Worm (Caenorhabditis elegans): ENCODE measurements around the gene F17C8.9.

Gene F17C8.9

ce11 chrIII:4715088-4715487 lies 19.1 kb upstream of the F17C8.9 start, which contains the start of gene him-18:
Gene him-18, minus strand, starts transcription at chrIII:4715188.
- TF ChIP-seq sea-2 (GFP tag; IDR thresholded peaks at IDR 0.05) = no peak
- TF ChIP-seq ekl-4 (GFP tag; IDR thresholded peaks at IDR 0.05) = no peak
- TF ChIP-seq cebp-2 (GFP tag; IDR thresholded peaks at IDR 0.05) = no peak
- no peak for TF ChIP-seq C17E4.6 (GFP tag; IDR thresholded peaks at IDR 0.05)
- TF ChIP-seq sdz-38 (tag; optimal IDR thresholded peaks at IDR 0.05) = no peak

- TF ChIP-seq him-1 (tag; optimal IDR thresholded peaks at IDR 0.05) (no peak), unc-62 (GFP tag; optimal IDR thresholded peaks at IDR 0.05) (no peak), dpl-1 (GFP tag; optimal IDR thresholded peaks at IDR 0.05) (peak; percentile 63), lsl-1 (GFP tag; optimal IDR thresholded peaks at IDR 0.05) (peak; percentile 44), somi-1 (GFP tag; optimal IDR thresholded peaks at IDR 0.05) (no peak), unc-130 (GFP tag; optimal IDR thresholded peaks at IDR 0.05) (no peak), D2030.7 (GFP tag; IDR thresholded peaks at IDR 0.05) (0 out of 2 replicates have a peak, but pooled peaks have one; percentile 12), snpc-1.3 (tag; optimal IDR thresholded peaks at IDR 0.05; ENCODE audit: insufficient read depth) (peak; percentile 9), lin-26 (GFP tag; IDR thresholded peaks at IDR 0.05) (no peak), hmg-1.2 (GFP tag; IDR thresholded peaks at IDR 0.05) (peak; percentile 97), ets-4 (GFP tag; optimal IDR thresholded peaks at IDR 0.05) (no peak), ztf-28 (GFP tag; IDR thresholded peaks at IDR 0.05) (no peak), sea-2 (GFP tag; IDR thresholded peaks at IDR 0.05) (no peak), Y79H2A.3 (GFP tag; conservative IDR thresholded peaks at IDR 0.05) (no peak), F55B11.4 (tag; optimal IDR thresholded peaks at IDR 0.05; ENCODE audit: borderline replicate concordance, insufficient read depth) (no peak), cebp-1 (GFP tag; IDR thresholded peaks at IDR 0.05) (no peak), cebp-1 (tag; optimal IDR thresholded peaks at IDR 0.05) (no peak), attf-6 (GFP tag; IDR thresholded peaks at IDR 0.05) (no peak), lin-54 (GFP tag; optimal IDR thresholded peaks at IDR 0.05) (peak; percentile 90), F37B4.10 (GFP tag; IDR thresholded peaks at IDR 0.05) (no peak), snpc-3.4 (tag; optimal IDR thresholded peaks at IDR 0.05) (peak; percentile 18), ztf-18 (tag; optimal IDR thresholded peaks at IDR 0.05) (peak; percentile 34), rcor-1 (GFP tag; IDR thresholded peaks at IDR 0.05) (no peak), athp-1 (tag; optimal IDR thresholded peaks at IDR 0.05) (no peak), lin-35 (GFP tag; optimal IDR thresholded peaks at IDR 0.05) (peak in 2 of 3 experiments; percentile 42 to 72), zim-3 (tag; optimal IDR thresholded peaks at IDR 0.05) (no peak), B0261.1 (tag; optimal IDR thresholded peaks at IDR 0.05) (no peak), repo-1 (tag; optimal IDR thresholded peaks at IDR 0.05) (no peak), F33H1.4 (GFP tag; IDR thresholded peaks at IDR 0.05) (0 out of 2 replicates have a peak, but pooled peaks have one; percentile 41), lag-1 (GFP tag; IDR thresholded peaks at IDR 0.05) (no peak), efl-1 (GFP tag; optimal IDR thresholded peaks at IDR 0.05) (peak; percentile 58), F23B12.7 (tag; optimal IDR thresholded peaks at IDR 0.05; ENCODE audit: insufficient read depth) (no peak), pbrm-1 (GFP tag; IDR thresholded peaks at IDR 0.05) (no peak), aptf-3 (GFP tag; IDR thresholded peaks at IDR 0.05) (no peak), madf-6 (GFP tag; IDR thresholded peaks at IDR 0.05) (peak; percentile 43; the same call in 1 of the 2 replicates), dox-1 (GFP tag; IDR thresholded peaks at IDR 0.05) (peak; percentile 72), lin-40 (tag; optimal IDR thresholded peaks at IDR 0.05) (no peak), ceh-27 (GFP tag; optimal IDR thresholded peaks at IDR 0.05) (no peak), ceh-40 (GFP tag; IDR thresholded peaks at IDR 0.05) (no peak), mcd-1 (GFP tag; IDR thresholded peaks at IDR 0.05) (peak; percentile 92), dpff-1 (tag; optimal IDR thresholded peaks at IDR 0.05) (no peak), Y53F4B.3 (GFP tag; IDR thresholded peaks at IDR 0.05) (no peak), attf-5 (GFP tag; optimal IDR thresholded peaks at IDR 0.05) (peak; percentile 59)
These were observed 13.4 kb upstream of the F17C8.9 start, which contains the start of gene emb-5 for ce11 chrIII:4720620-4721227. Gene emb-5, minus strand, starts transcription at chrIII:4720670.

Measured in whole organism, young adult.